Worm (Caenorhabditis elegans) whole organism, late embryonic: Measurements from ENCODE around the gene sprr-2.

Experiments
- F13H6.1 ChIP-seq: sonication (generic microtip); optimal IDR thresholded peaks from 2 replicates; lab custom pipeline; 2016; ENCODE audit warnings: missing genetic modification characterization, missing compliant biosample characterization
- ceh-19 ChIP-seq: fragments of 200-800 bp; sonication (Bioruptor generic); optimal IDR thresholded peaks from 2 replicates; lab custom pipeline; 2018; ENCODE audit warnings: mild to moderate bottlenecking, missing genetic modification characterization, missing compliant biosample characterization
- ceh-30 ChIP-seq: fragments of 150-350 bp; optimal IDR thresholded peaks from 2 replicates; lab custom pipeline; 2014; ENCODE audit warnings: missing biosample characterization, missing genetic modification characterization
- ceh-34 ChIP-seq: sonication (generic microtip); optimal IDR thresholded peaks from 2 replicates; lab custom pipeline; 2016; ENCODE audit warnings: mild to moderate bottlenecking, missing genetic modification characterization, missing compliant biosample characterization
- eyg-1 ChIP-seq: sonication (generic microtip); optimal IDR thresholded peaks from 2 replicates; lab custom pipeline; 2016; ENCODE audit warnings: missing genotype, missing genetic modification characterization, missing compliant biosample characterization
- hlh-30 ChIP-seq: sonication (generic microtip); optimal IDR thresholded peaks from 2 replicates; lab custom pipeline; 2017; ENCODE audit warnings: antibody characterized with exemption, missing genetic modification characterization, missing compliant biosample characterization; ENCODE audit not compliant: insufficient read depth
- nfya-1 ChIP-seq: sonication (generic microtip); optimal IDR thresholded peaks from 2 replicates; lab custom pipeline; 2017; ENCODE audit warnings: missing genetic modification characterization, mild to moderate bottlenecking, missing compliant biosample characterization, antibody characterized with exemption, moderate library complexity
- nhr-11 ChIP-seq: fragments of 150-350 bp; optimal IDR thresholded peaks from 2 replicates; lab custom pipeline; 2014; ENCODE audit warnings: missing biosample characterization, missing genetic modification characterization
- pha-2 ChIP-seq: sonication (generic microtip); optimal IDR thresholded peaks from 2 replicates; lab custom pipeline; 2017; ENCODE audit warnings: mild to moderate bottlenecking, missing genetic modification characterization, missing compliant biosample characterization
- pha-4 ChIP-seq: fragments of 150-350 bp; optimal IDR thresholded peaks from 2 replicates; lab custom pipeline; 2018; ENCODE audit warnings: missing biosample characterization, missing genetic modification reagents, missing genetic modification characterization
- pqm-1 ChIP-seq: sonication (generic microtip); optimal IDR thresholded peaks from 2 replicates; lab custom pipeline; 2016; ENCODE audit warnings: missing genetic modification characterization, missing compliant biosample characterization
- sox-2 ChIP-seq: fragments of 200-800 bp; sonication (Bioruptor generic); IDR thresholded peaks from 2 replicates; pipeline ENCODE4 v1.3.6; 2022; ENCODE audit warnings: missing genetic modification reagents, missing genetic modification characterization, missing compliant biosample characterization
- sox-4 ChIP-seq: sonication (generic microtip); optimal IDR thresholded peaks from 2 replicates; lab custom pipeline; 2017; ENCODE audit warnings: mild to moderate bottlenecking, missing genetic modification characterization, inconsistent platforms, missing compliant biosample characterization
- unc-86 ChIP-seq: sonication (generic microtip); optimal IDR thresholded peaks from 2 replicates; lab custom pipeline; 2016; ENCODE audit warnings: missing genetic modification characterization, missing compliant biosample characterization

- TF ChIP-seq ceh-19 (GFP tag; lab: Kevin White, UChicago), result no peak
- no peak for TF ChIP-seq F13H6.1
- TF ChIP-seq ceh-30 (tag; lab: Kevin White, UChicago), result no peak
- no peak for TF ChIP-seq sox-4 (tag; lab: Kevin White, UChicago)
- no peak for TF ChIP-seq pha-4 (tag; lab: Kevin White, UChicago)
- no peak for TF ChIP-seq nhr-11 (tag; lab: Kevin White, UChicago)
- TF ChIP-seq unc-86 (tag; lab: Kevin White, UChicago), result no peak
- no peak for TF ChIP-seq eyg-1 (tag; lab: Kevin White, UChicago)
- TF ChIP-seq nfya-1 (tag; lab: Kevin White, UChicago), result peak; percentile 21
- no peak for TF ChIP-seq pha-2 (tag; lab: Kevin White, UChicago)
- TF ChIP-seq hlh-30, result no peak
- no peak for TF ChIP-seq sox-2 (GFP tag; lab: Robert Waterston, UW)
- TF ChIP-seq pqm-1 (tag; lab: Kevin White, UChicago), result no peak
- TF ChIP-seq ceh-34 (tag; lab: Kevin White, UChicago), result no peak
Measured at ce11 chrX:14776312-14776711, 16.9 kb upstream of the sprr-2 start.
